Fruit fly (Drosophila melanogaster): ENCODE data around the gene Hira.

The Hira gene

dm6 chrX:7721905-7722304, at the start of gene Hira:
Gene Hira (plus strand): TSS chrX:7722119.
- no peak for TF ChIP-seq noc (tag; optimal IDR thresholded peaks at IDR 0.05)

- TF ChIP-seq noc (tag; optimal IDR thresholded peaks at IDR 0.05): no peak
Observed at dm6 chrX:7676873-7677272, 45.0 kb upstream of the Hira start.

- TF ChIP-seq noc (tag; optimal IDR thresholded peaks at IDR 0.05): no peak
Observed at dm6 chrX:7678824-7679223, 43.1 kb upstream of the Hira start.

- TF ChIP-seq noc (tag; optimal IDR thresholded peaks at IDR 0.05): no peak
Observed at dm6 chrX:7686071-7686470, 35.8 kb upstream of the Hira start.

- TF ChIP-seq noc (tag; optimal IDR thresholded peaks at IDR 0.05): no peak
Observed at dm6 chrX:7688871-7689270, 33.0 kb upstream of the Hira start.

- peak; percentile 91 for TF ChIP-seq noc (tag; optimal IDR thresholded peaks at IDR 0.05)
Observed at dm6 chrX:7690683-7691082, 31.2 kb upstream of the Hira start.

dm6 chrX:7691221-7691914, 30.6 kb upstream of the Hira start:
- TF ChIP-seq noc (tag; optimal IDR thresholded peaks at IDR 0.05): peak; percentile 55

dm6 chrX:7691947-7692739, 29.8 kb upstream of the Hira start:
- TF ChIP-seq noc (tag; optimal IDR thresholded peaks at IDR 0.05): peak; percentile 81

- peak; percentile 89 for TF ChIP-seq noc (tag; optimal IDR thresholded peaks at IDR 0.05)
Observed at dm6 chrX:7692740-7693064, 29.2 kb upstream of the Hira start.

dm6 chrX:7693423-7693822, 28.5 kb upstream of the Hira start:
- TF ChIP-seq noc (tag; optimal IDR thresholded peaks at IDR 0.05): no peak

- TF ChIP-seq noc (tag; optimal IDR thresholded peaks at IDR 0.05): no peak
Observed at dm6 chrX:7694207-7694606, 27.7 kb upstream of the Hira start.

dm6 chrX:7694868-7695267, 27.1 kb upstream of the Hira start:
- no peak for TF ChIP-seq noc (tag; optimal IDR thresholded peaks at IDR 0.05)

- TF ChIP-seq noc (tag; optimal IDR thresholded peaks at IDR 0.05): no peak
Observed at dm6 chrX:7695391-7696053, 26.4 kb upstream of the Hira start.

- no peak for TF ChIP-seq noc (tag; optimal IDR thresholded peaks at IDR 0.05)
Observed at dm6 chrX:7696165-7696564, 25.8 kb upstream of the Hira start.

dm6 chrX:7696711-7697654, 24.9 kb upstream of the Hira start:
- peak; percentile 97 for TF ChIP-seq noc (tag; optimal IDR thresholded peaks at IDR 0.05)

Measured in whole organism, larva.